Worm (Caenorhabditis elegans) whole organism, L1 larva: ENCODE measurements around the gene K09E2.3.

Source experiments
- ama-1 ChIP-seq: fragments of 150-350 bp; optimal IDR thresholded peaks from 2 replicates; lab custom pipeline; 2014
- egl-27 ChIP-seq, 2 experiments: fragments of 150-350 bp in 1 of 2; sonication (generic microtip); optimal IDR thresholded peaks; 3 replicates each; lab custom pipeline; 2017 to 2018; ENCODE audit warnings: missing biosample characterization in 2 of 2, missing genetic modification characterization in 2 of 2, missing genetic modification reagents in 2 of 2
- elt-2 ChIP-seq: sonication (generic microtip); optimal IDR thresholded peaks from 2 replicates; lab custom pipeline; 2016; ENCODE audit warnings: missing genetic modification characterization, mild to moderate bottlenecking, inconsistent platforms, missing compliant biosample characterization, missing genetic modification reagents
- elt-3 ChIP-seq, 6 experiments: fragments of 150-350 bp in 1 of 6; sonication (generic microtip); optimal IDR thresholded peaks; 2 replicates each; lab custom pipeline; 2017 to 2018; ENCODE audit warnings: missing biosample characterization in 6 of 6, missing genetic modification characterization in 6 of 6, inconsistent platforms in 1 of 6
- lin-39 ChIP-seq: fragments of 150-350 bp; optimal IDR thresholded peaks from 2 replicates; lab custom pipeline; 2014; ENCODE audit warnings: missing biosample characterization, missing genetic modification reagents, missing genetic modification characterization
- nhr-237 ChIP-seq: fragments of 150-350 bp; optimal IDR thresholded peaks from 2 replicates; lab custom pipeline; 2014; ENCODE audit warnings: missing biosample characterization, missing genetic modification characterization
- nhr-76 ChIP-seq: sonication (generic microtip); optimal IDR thresholded peaks from 2 replicates; lab custom pipeline; 2017; ENCODE audit warnings: missing biosample characterization, missing genetic modification characterization
- pag-3 ChIP-seq: sonication (generic microtip); optimal IDR thresholded peaks from 2 replicates; lab custom pipeline; 2017; ENCODE audit warnings: missing genetic modification characterization, mild to moderate bottlenecking, missing compliant biosample characterization, antibody characterized with exemption, borderline replicate concordance; ENCODE audit not compliant: insufficient read depth
- skn-1 ChIP-seq: fragments of 150-350 bp; optimal IDR thresholded peaks from 2 replicates; lab custom pipeline; 2014; ENCODE audit warnings: missing biosample characterization, missing genetic modification characterization
- unc-62 ChIP-seq: fragments of 150-350 bp; optimal IDR thresholded peaks from 2 replicates; lab custom pipeline; 2014; ENCODE audit warnings: missing biosample characterization, missing genetic modification reagents, missing genetic modification characterization
- ztf-11 ChIP-seq, 2 experiments: sonication (generic microtip); optimal IDR thresholded peaks; 2 replicates each; lab custom pipeline; 2016 to 2017; ENCODE audit warnings: missing genetic modification characterization in 2 of 2, missing biosample characterization in 1 of 2, missing compliant biosample characterization in 1 of 2

DNA sequence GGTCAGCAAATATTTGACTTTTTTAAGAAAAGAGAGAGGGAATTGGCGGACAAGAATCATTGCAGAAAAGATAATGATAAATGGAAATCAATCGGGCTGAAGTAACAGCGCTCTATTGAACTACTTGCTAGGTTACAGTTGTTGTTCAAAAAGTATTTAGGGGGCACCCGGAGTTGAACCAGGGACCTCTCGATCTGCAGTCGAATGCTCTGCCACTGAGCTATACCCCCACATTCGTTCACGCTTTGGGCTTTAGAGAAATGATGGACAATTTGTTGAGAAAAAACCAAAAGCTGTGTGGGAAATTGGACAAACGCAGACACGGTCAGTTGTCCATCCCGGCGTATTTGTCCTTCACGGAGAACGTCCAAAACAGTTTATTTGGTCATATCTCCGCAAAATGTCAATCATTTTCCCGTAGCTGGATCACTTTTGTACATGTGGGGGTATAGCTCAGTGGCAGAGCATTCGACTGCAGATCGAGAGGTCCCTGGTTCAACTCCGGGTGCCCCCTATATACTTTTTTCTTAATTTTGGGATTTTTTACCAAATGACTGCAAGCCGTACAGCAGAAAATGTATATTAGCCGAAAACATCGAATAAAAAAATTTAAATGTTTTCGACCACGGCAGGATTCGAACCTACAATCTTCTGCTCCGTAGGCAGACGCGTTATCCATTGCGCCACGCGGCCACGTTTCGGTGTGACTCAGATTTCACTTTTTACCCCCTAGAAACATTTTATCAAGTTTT, 48.9 kb upstream of the K09E2.3 start:
- TF ChIP-seq lin-39 (no peak), ama-1 (lab: Kevin White, UChicago) (no peak), ztf-11 (tag; optimal IDR thresholded peaks at IDR 0.05; lab: Kevin White, UChicago) (no peak), elt-2 (tag; lab: Kevin White, UChicago) (no peak), unc-62 (GFP tag; lab: Kevin White, UChicago) (no peak), egl-27 (tag; optimal IDR thresholded peaks at IDR 0.05; lab: Kevin White, UChicago) (no peak), skn-1 (tag; lab: Kevin White, UChicago) (no peak), nhr-237 (tag; lab: Kevin White, UChicago) (no peak), nhr-76 (no peak), pag-3 (tag; lab: Kevin White, UChicago) (no peak), elt-3 (tag; optimal IDR thresholded peaks at IDR 0.05; lab: Kevin White, UChicago) (no peak)
